Worm (Caenorhabditis elegans): ENCODE data around the gene F13E9.12.

- TF ChIP-seq lsy-2 (tag; optimal IDR thresholded peaks at IDR 0.05) (no peak), unc-62 (GFP tag; optimal IDR thresholded peaks at IDR 0.05 in 1 of 2) (no peak), unc-62 (tag; optimal IDR thresholded peaks at IDR 0.05) (no peak), fos-1 (tag; optimal IDR thresholded peaks at IDR 0.05) (no peak), snpc-4 (tag; optimal IDR thresholded peaks at IDR 0.05) (no peak), pha-4 (GFP tag; IDR thresholded peaks at IDR 0.05) (no peak), pha-4 (tag; optimal IDR thresholded peaks at IDR 0.05) (no peak), lir-3 (tag; optimal IDR thresholded peaks at IDR 0.05) (no peak), sdz-12 (GFP tag; optimal IDR thresholded peaks at IDR 0.05) (no peak), madf-9 (GFP tag; conservative IDR thresholded peaks at IDR 0.05) (no peak), nhr-6 (tag; optimal IDR thresholded peaks at IDR 0.05) (no peak), F44E2.7 (GFP tag; IDR thresholded peaks at IDR 0.05) (no peak), lin-1 (GFP tag; IDR thresholded peaks at IDR 0.05) (no peak)
Observed at ce11 chrIV:10913081-10913480, 38.7 kb upstream of the F13E9.12 start, which contains the start of gene ZK593.2.

Measured in whole organism, L4 larva.